Fruit fly (Drosophila melanogaster): Measurements from ENCODE around the gene Best1.

Best1 gene

DNA sequence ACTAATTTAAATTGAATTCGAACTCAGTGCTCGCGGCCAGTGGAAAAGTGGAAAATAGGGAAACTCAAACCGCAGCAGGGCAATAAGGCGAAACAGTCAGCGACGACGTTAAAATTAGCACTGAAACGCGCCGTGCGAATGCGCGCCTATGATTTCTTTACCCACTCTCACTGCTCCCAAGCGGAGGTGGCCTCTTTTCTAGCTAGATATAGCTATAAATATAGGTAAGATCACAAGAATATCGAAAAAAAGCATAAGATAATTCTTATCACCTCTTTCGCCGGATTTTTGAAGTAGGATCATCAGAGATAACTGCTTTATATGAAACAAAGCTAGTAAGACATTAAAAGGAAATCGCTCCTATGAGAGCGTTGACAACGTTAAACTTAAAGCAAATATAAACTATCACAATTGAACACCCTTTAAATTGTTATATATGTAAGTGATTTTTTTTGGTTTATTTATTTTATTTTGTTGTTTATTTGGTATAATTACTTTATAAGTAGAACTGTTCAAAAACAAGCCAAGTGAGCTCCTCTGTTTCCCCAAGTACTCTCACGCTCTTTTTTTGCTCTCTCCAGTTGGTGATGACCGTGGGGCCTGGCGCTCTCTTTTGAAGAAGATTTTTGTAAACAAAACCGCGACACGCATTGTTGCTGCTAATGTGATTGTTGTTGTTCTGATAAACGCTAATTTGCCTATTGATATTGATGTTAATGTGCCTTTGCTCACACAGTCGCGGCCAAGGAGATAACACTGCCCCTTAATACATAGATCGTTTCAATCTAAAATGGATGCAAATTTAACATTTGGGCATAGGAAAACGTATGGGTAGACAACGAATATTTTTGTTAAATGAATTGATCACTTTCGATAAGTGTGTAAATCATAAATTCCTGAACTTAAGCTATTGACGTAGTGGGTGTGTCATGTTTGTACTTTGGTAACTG is 30.4 kb downstream of the Best1 start, which contains the start of gene tws (continued):
- TF ChIP-seq vri (GFP tag; optimal IDR thresholded peaks at IDR 0.05) (peak; percentile 4), achi (GFP tag; optimal IDR thresholded peaks at IDR 0.05) (peak; percentile 27), CG8119 (GFP tag; IDR thresholded peaks at IDR 0.05) (peak; percentile 51; the same call in 1 of the 3 replicates), Sox15 (GFP tag; optimal IDR thresholded peaks at IDR 0.05) (no peak), pdm3 (GFP tag; optimal IDR thresholded peaks at IDR 0.05) (peak; percentile 24), esn (GFP tag; optimal IDR thresholded peaks at IDR 0.05) (peak; percentile 52), spab (GFP tag; optimal IDR thresholded peaks at IDR 0.05) (peak; percentile 47), CG6854 (GFP tag; optimal IDR thresholded peaks at IDR 0.05) (peak; percentile 29), CG16779 (tag; optimal IDR thresholded peaks at IDR 0.05) (peak; percentile 43), CG6792 (GFP tag; optimal IDR thresholded peaks at IDR 0.05) (peak; percentile 6)

DNA sequence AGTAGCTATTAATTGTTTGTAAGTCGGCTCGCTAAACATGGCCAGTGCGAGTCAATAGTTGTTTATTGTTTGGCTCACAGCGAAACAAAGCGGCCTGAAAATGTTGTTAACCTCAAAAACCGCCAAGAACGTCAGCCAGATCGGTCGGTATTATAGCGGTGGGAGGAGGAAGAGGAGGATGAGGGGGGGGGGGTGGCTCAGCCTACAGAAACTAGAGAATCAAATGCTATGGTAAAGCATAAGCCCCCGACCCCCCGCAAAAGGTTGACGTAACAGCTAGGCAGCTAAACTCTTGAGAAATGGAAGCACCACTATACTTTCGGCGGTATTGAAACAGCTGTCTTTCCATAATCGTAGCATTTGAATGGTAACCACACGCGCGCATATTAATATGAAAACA is 31.4 kb downstream of the Best1 start:
- TF ChIP-seq fkh (GFP tag; optimal IDR thresholded peaks at IDR 0.05): peak; percentile 54
- no peak for TF ChIP-seq CG10631 (GFP tag; optimal IDR thresholded peaks at IDR 0.05)

DNA sequence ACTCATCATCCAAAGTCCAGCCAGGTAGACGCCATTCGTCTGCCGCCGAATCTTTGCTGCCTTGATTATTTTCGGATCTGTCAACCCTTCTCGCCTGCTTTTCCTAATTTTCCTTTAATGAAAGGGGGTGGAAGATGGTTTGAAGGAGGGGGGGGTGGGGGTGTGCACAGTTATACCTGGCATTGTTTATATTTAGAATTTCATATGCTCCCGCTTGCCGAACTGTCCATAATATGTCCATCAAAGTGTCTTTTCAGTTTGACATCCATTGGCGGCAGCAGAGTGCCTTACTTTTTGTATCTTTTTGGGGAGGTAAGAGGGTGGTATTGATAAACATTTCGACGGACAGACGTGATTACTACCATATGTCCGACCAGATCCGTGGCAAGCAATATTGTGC is 32.5 kb downstream of the Best1 start:
- TF ChIP-seq CG8119 (GFP tag; IDR thresholded peaks at IDR 0.05) (no peak), CG11762 (GFP tag; optimal IDR thresholded peaks at IDR 0.05; ENCODE audit: insufficient read depth) (no peak), CG31627 (GFP tag; optimal IDR thresholded peaks at IDR 0.05) (no peak), CG10669 (GFP tag; optimal IDR thresholded peaks at IDR 0.05) (no peak), CG6808 (GFP tag; optimal IDR thresholded peaks at IDR 0.05) (no peak), CG3919 (GFP tag; optimal IDR thresholded peaks at IDR 0.05) (no peak), CG11294 (GFP tag; IDR thresholded peaks at IDR 0.05) (no peak), Hr39 (GFP tag; optimal IDR thresholded peaks at IDR 0.05) (no peak), CG1621 (tag; optimal IDR thresholded peaks at IDR 0.05) (no peak), CG3032 (tag; optimal IDR thresholded peaks at IDR 0.05) (no peak), eg (GFP tag; IDR thresholded peaks at IDR 0.05) (no peak), CG15336 (GFP tag; IDR thresholded peaks at IDR 0.05) (no peak), CG10631 (GFP tag; optimal IDR thresholded peaks at IDR 0.05) (no peak), Eip75B (GFP tag; optimal IDR thresholded peaks at IDR 0.05) (no peak), CG7368 (GFP tag; optimal IDR thresholded peaks at IDR 0.05) (no peak), CG32006 (GFP tag; optimal IDR thresholded peaks at IDR 0.05) (no peak), Ets96B (tag; optimal IDR thresholded peaks at IDR 0.05) (no peak)

DNA sequence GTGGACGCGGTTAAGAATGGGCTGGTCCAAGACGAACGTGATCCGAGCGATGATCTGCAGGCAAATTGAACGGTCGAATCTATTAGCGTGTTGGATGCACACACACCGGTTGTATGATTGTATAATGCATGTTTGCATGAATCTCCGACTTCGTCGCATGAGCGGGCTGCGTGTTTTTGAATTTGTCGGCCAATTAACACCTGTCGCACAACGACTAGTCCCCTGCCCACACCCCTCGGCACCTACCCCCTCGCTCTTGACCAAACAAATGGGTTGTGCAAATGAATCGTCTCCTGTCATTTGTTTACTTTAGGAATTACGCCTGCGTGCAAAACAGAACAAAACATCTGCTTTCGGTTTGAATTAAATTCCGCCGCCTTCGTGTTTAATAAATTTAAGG is 35.3 kb downstream of the Best1 start:
- TF ChIP-seq fkh (GFP tag; optimal IDR thresholded peaks at IDR 0.05): peak; percentile 85
- TF ChIP-seq vri (GFP tag; optimal IDR thresholded peaks at IDR 0.05): peak; percentile 6
- TF ChIP-seq ss (GFP tag; optimal IDR thresholded peaks at IDR 0.05): peak in 1 of 2 experiments; percentile 56
- TF ChIP-seq Blimp-1 (GFP tag; optimal IDR thresholded peaks at IDR 0.05): no peak
- no peak for TF ChIP-seq CG11762 (GFP tag; optimal IDR thresholded peaks at IDR 0.05; ENCODE audit: insufficient read depth)

DNA sequence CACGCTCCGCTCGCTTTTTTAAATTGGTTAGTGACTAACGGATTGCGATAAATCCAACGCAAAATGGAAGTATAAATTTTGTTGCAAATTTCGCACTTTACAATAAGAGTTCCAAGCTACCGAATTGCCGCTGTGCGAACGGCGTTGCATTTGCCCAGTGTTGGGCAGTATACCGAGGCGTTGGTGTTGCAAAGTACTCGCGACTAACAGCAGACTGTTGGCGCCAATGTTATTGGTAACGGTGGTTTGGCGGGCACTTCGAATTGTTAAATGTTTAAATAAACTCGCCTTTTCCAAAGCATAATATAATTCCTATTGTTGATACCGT is 36.0 kb downstream of the Best1 start:
- TF ChIP-seq CG34406 (GFP tag; optimal IDR thresholded peaks at IDR 0.05) (no peak), Eip78C (GFP tag) (peak; percentile 47), Met (GFP tag; optimal IDR thresholded peaks at IDR 0.05) (peak; percentile 33), fkh (GFP tag; optimal IDR thresholded peaks at IDR 0.05) (no peak), Eip75B (GFP tag; optimal IDR thresholded peaks at IDR 0.05) (peak; percentile 29), CG6276 (GFP tag; optimal IDR thresholded peaks at IDR 0.05) (no peak), fd85E (GFP tag; optimal IDR thresholded peaks at IDR 0.05) (no peak), CG4318 (GFP tag; optimal IDR thresholded peaks at IDR 0.05) (no peak), CG6792 (GFP tag; optimal IDR thresholded peaks at IDR 0.05) (peak; percentile 31), pdm3 (GFP tag; optimal IDR thresholded peaks at IDR 0.05) (peak; percentile 21), CG3919 (GFP tag; optimal IDR thresholded peaks at IDR 0.05) (peak; percentile 74), Smox (GFP tag; optimal IDR thresholded peaks at IDR 0.05) (no peak), CG31627 (GFP tag; optimal IDR thresholded peaks at IDR 0.05) (peak; percentile 55), Sox14 (GFP tag; optimal IDR thresholded peaks at IDR 0.05) (peak; percentile 22), esn (GFP tag; optimal IDR thresholded peaks at IDR 0.05) (peak; percentile 65), lz (GFP tag; optimal IDR thresholded peaks at IDR 0.05) (peak; percentile 50), eg (GFP tag; IDR thresholded peaks at IDR 0.05) (peak; percentile 23; the same call in 1 of the 3 replicates), CG6163 (GFP tag; IDR thresholded peaks at IDR 0.05) (peak; percentile 61), Gug (GFP tag; IDR thresholded peaks at IDR 0.05) (no peak), CG10631 (GFP tag; optimal IDR thresholded peaks at IDR 0.05) (no peak), dac (GFP tag; optimal IDR thresholded peaks at IDR 0.05) (no peak), CG10669 (GFP tag; optimal IDR thresholded peaks at IDR 0.05) (no peak), achi (GFP tag; optimal IDR thresholded peaks at IDR 0.05) (peak; percentile 33)

Data from whole organism, prepupa.